Worm (Caenorhabditis elegans) whole organism, L3 larva: Measurements from ENCODE around the gene lron-10.

Experiments
- R02D3.7 ChIP-seq: fragments of 150-350 bp; optimal IDR thresholded peaks from 2 replicates; lab custom pipeline; 2014; ENCODE audit warnings: missing biosample characterization, missing genetic modification characterization
- ZK546.5 ChIP-seq: sonication (generic microtip); optimal IDR thresholded peaks from 2 replicates; lab custom pipeline; 2017; ENCODE audit warnings: missing biosample characterization, missing genetic modification characterization
- ama-1 ChIP-seq: fragments of 150-350 bp; optimal IDR thresholded peaks from 2 replicates; lab custom pipeline; 2018
- ceh-16 ChIP-seq: sonication (generic microtip); optimal IDR thresholded peaks from 2 replicates; lab custom pipeline; 2017; ENCODE audit warnings: missing biosample characterization, missing genetic modification characterization
- ceh-28 ChIP-seq: fragments of 150-350 bp; optimal IDR thresholded peaks from 2 replicates; lab custom pipeline; 2014; ENCODE audit warnings: missing biosample characterization, missing genetic modification reagents, missing genetic modification characterization
- ceh-82 ChIP-seq: fragments of 150-350 bp; optimal IDR thresholded peaks from 2 replicates; lab custom pipeline; 2014; ENCODE audit warnings: missing biosample characterization, missing genetic modification characterization
- ceh-9 ChIP-seq: sonication (generic microtip); optimal IDR thresholded peaks from 2 replicates; lab custom pipeline; 2018; ENCODE audit warnings: missing biosample characterization, missing genetic modification characterization
- egl-27 ChIP-seq: sonication (generic microtip); optimal IDR thresholded peaks from 4 replicates; lab custom pipeline; 2017; ENCODE audit warnings: missing biosample characterization, missing genetic modification reagents, missing genetic modification characterization
- egl-5 ChIP-seq: fragments of 150-350 bp; optimal IDR thresholded peaks from 2 replicates; lab custom pipeline; 2017; ENCODE audit warnings: missing biosample characterization, missing genetic modification reagents, missing genetic modification characterization, inconsistent platforms
- elt-1 ChIP-seq: fragments of 150-350 bp; optimal IDR thresholded peaks from 2 replicates; lab custom pipeline; 2014; ENCODE audit warnings: missing biosample characterization, missing genetic modification characterization
- elt-2 ChIP-seq: sonication (generic microtip); optimal IDR thresholded peaks from 2 replicates; lab custom pipeline; 2016; ENCODE audit warnings: missing genetic modification reagents, mild to moderate bottlenecking, missing genetic modification characterization, missing compliant biosample characterization
- elt-3 ChIP-seq, 3 experiments: fragments of 150-350 bp in 1 of 3; sonication (generic microtip) in 2 of 3; optimal IDR thresholded peaks; 2 replicates in 2 of 3; 4 replicates in 1 of 3; lab custom pipeline; 2014 to 2017; ENCODE audit warnings: missing biosample characterization in 3 of 3, missing genetic modification characterization in 3 of 3
- fkh-10 ChIP-seq: sonication (generic microtip); optimal IDR thresholded peaks from 2 replicates; lab custom pipeline; 2017; ENCODE audit warnings: missing biosample characterization, missing genetic modification reagents, missing genetic modification characterization
- fkh-2 ChIP-seq: fragments of 150-350 bp; optimal IDR thresholded peaks from 2 replicates; lab custom pipeline; 2014; ENCODE audit warnings: missing biosample characterization, missing genetic modification reagents, missing genetic modification characterization
- hmg-11 ChIP-seq: sonication (generic microtip); optimal IDR thresholded peaks from 2 replicates; lab custom pipeline; 2016; ENCODE audit warnings: missing genetic modification characterization, missing compliant biosample characterization
- jun-1 ChIP-seq: fragments of 150-350 bp; optimal IDR thresholded peaks from 2 replicates; lab custom pipeline; 2014; ENCODE audit warnings: missing biosample characterization, missing genetic modification reagents, missing genetic modification characterization
- lin-15B ChIP-seq: fragments of 150-350 bp; optimal IDR thresholded peaks from 2 replicates; lab custom pipeline; 2014; ENCODE audit warnings: missing biosample characterization, missing genetic modification characterization
- lin-39 ChIP-seq: fragments of 150-350 bp; optimal IDR thresholded peaks from 2 replicates; lab custom pipeline; 2018; ENCODE audit warnings: missing biosample characterization, missing genetic modification reagents, missing genetic modification characterization
- lsy-12 ChIP-seq: sonication (generic microtip); optimal IDR thresholded peaks from 2 replicates; lab custom pipeline; 2016; ENCODE audit warnings: mild to moderate bottlenecking, missing genetic modification characterization, missing compliant biosample characterization
- mdl-1 ChIP-seq: fragments of 150-350 bp; optimal IDR thresholded peaks from 2 replicates; lab custom pipeline; 2014; ENCODE audit warnings: missing biosample characterization, missing genetic modification characterization
- mml-1 ChIP-seq: fragments of 150-350 bp; sonication (generic microtip); optimal IDR thresholded peaks from 3 replicates; lab custom pipeline; 2014; ENCODE audit warnings: missing biosample characterization, missing genetic modification characterization
- nfya-1 ChIP-seq: sonication (generic microtip); optimal IDR thresholded peaks from 2 replicates; lab custom pipeline; 2017; ENCODE audit warnings: missing genetic modification characterization, mild to moderate bottlenecking, missing compliant biosample characterization, antibody characterized with exemption, moderate library complexity; ENCODE audit not compliant: insufficient read depth
- nhr-11 ChIP-seq: fragments of 150-350 bp; optimal IDR thresholded peaks from 2 replicates; lab custom pipeline; 2014; ENCODE audit warnings: missing biosample characterization, missing genetic modification characterization
- nhr-23 ChIP-seq: fragments of 150-350 bp; optimal IDR thresholded peaks from 2 replicates; lab custom pipeline; 2014; ENCODE audit warnings: missing biosample characterization, missing genetic modification reagents, missing genetic modification characterization
- nhr-237 ChIP-seq: fragments of 150-350 bp; optimal IDR thresholded peaks from 2 replicates; lab custom pipeline; 2014; ENCODE audit warnings: missing biosample characterization, missing genetic modification characterization
- nhr-25 ChIP-seq: sonication (generic microtip); optimal IDR thresholded peaks from 2 replicates; lab custom pipeline; 2017; ENCODE audit warnings: missing biosample characterization, missing genetic modification characterization
- nhr-28 ChIP-seq: fragments of 150-350 bp; optimal IDR thresholded peaks from 2 replicates; lab custom pipeline; 2014; ENCODE audit warnings: missing biosample characterization, missing genetic modification characterization
- nhr-43 ChIP-seq: sonication (generic microtip); optimal IDR thresholded peaks from 2 replicates; lab custom pipeline; 2016; ENCODE audit warnings: mild to moderate bottlenecking, missing genetic modification characterization, missing compliant biosample characterization; ENCODE audit not compliant: poor library complexity, severe bottlenecking
- nhr-76 ChIP-seq: fragments of 150-350 bp; sonication (generic microtip); optimal IDR thresholded peaks from 5 replicates; lab custom pipeline; 2014; ENCODE audit warnings: missing biosample characterization, missing genetic modification characterization
- pha-4 ChIP-seq: fragments of 150-350 bp; optimal IDR thresholded peaks from 2 replicates; lab custom pipeline; 2014; ENCODE audit warnings: missing biosample characterization, missing genetic modification reagents, missing genetic modification characterization
- pqm-1 ChIP-seq: fragments of 150-350 bp; optimal IDR thresholded peaks from 2 replicates; lab custom pipeline; 2017; ENCODE audit warnings: missing biosample characterization, missing genetic modification characterization, inconsistent platforms
- sea-2 ChIP-seq: fragments of 150-350 bp; sonication (generic microtip); optimal IDR thresholded peaks from 4 replicates; lab custom pipeline; 2014; ENCODE audit warnings: missing biosample characterization, missing genetic modification reagents, missing genetic modification characterization
- skn-1 ChIP-seq: fragments of 150-350 bp; optimal IDR thresholded peaks from 2 replicates; lab custom pipeline; 2014; ENCODE audit warnings: missing biosample characterization, missing genetic modification characterization
- snpc-4 ChIP-seq: fragments of 150-350 bp; optimal IDR thresholded peaks from 2 replicates; lab custom pipeline; 2014; ENCODE audit warnings: missing biosample characterization, missing genetic modification characterization
- tbx-2 ChIP-seq: sonication (generic microtip); optimal IDR thresholded peaks from 2 replicates; lab custom pipeline; 2016; ENCODE audit warnings: mild to moderate bottlenecking, missing genetic modification characterization, missing compliant biosample characterization
- unc-39 ChIP-seq: sonication (generic microtip); optimal IDR thresholded peaks from 4 replicates; lab custom pipeline; 2017; ENCODE audit warnings: missing biosample characterization, missing genetic modification characterization
- unc-62 ChIP-seq: fragments of 150-350 bp; sonication (generic microtip); optimal IDR thresholded peaks from 4 replicates; lab custom pipeline; 2014; ENCODE audit warnings: missing biosample characterization, missing genetic modification reagents, missing genetic modification characterization
- zag-1 ChIP-seq: fragments of 150-350 bp; optimal IDR thresholded peaks from 2 replicates; lab custom pipeline; 2014; ENCODE audit warnings: missing biosample characterization, missing genetic modification characterization
- ztf-11 ChIP-seq: fragments of 150-350 bp; optimal IDR thresholded peaks from 2 replicates; lab custom pipeline; 2014; ENCODE audit warnings: missing biosample characterization, missing genetic modification characterization
- ztf-4 ChIP-seq: fragments of 150-350 bp; optimal IDR thresholded peaks from 2 replicates; lab custom pipeline; 2014; ENCODE audit warnings: missing biosample characterization, missing genetic modification characterization

Gene lron-10

DNA sequence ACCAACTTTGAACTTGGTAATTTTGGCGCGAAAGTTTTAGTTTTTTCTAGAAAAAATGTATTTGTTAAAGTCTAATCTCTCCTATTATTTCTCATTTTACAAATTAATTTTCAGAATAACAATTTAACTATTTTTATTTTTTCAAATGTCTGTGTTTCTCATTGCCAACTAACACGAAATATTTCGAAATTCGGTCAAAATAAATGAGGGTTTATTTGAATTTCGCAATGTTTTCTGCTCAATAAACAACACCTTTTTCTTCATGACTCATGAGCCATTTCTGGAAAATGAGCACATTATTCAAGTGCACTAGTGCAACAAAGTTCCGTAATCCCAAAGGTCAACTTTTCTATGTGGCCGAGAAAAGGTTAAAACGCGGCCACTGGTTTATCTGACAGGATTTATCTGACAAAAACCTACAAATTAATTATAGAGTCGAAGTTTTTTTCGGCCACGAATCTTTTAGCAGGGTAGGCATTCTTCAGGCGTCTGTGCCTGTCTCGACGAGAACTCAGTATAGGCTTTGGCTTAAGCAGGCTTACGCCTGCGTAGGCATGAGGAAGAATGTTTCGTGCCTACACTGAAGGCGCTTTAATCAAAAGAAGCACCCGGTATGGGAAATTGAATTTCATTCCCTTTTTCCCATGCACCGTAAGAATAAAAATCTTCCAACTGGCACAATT lies 17.3 kb upstream of the lron-10 start, which contains the start of gene Y39A1A.27:
Gene Y39A1A.27 (plus strand): TSS at position 633 of the 683 bp plus-strand sequence.
- no peak for TF ChIP-seq egl-5 (tag; lab: Kevin White, UChicago)
- TF ChIP-seq nhr-11 (tag; lab: Kevin White, UChicago) = no peak
- no peak for TF ChIP-seq ZK546.5
- TF ChIP-seq fkh-2 (tag; lab: Kevin White, UChicago) = no peak
- TF ChIP-seq mml-1 (tag; lab: Kevin White, UChicago) = no peak
- TF ChIP-seq hmg-11 = no peak
- no peak for TF ChIP-seq nhr-76 (tag; lab: Kevin White, UChicago)
- TF ChIP-seq unc-62 (GFP tag; lab: Kevin White, UChicago) = no peak
- TF ChIP-seq nhr-237 (tag; lab: Kevin White, UChicago) = no peak
- TF ChIP-seq jun-1 (tag; lab: Kevin White, UChicago) = no peak
- no peak for TF ChIP-seq ama-1 (lab: Kevin White, UChicago)
- no peak for TF ChIP-seq zag-1 (tag; lab: Kevin White, UChicago)
- no peak for TF ChIP-seq mdl-1
- no peak for TF ChIP-seq elt-1 (tag; lab: Kevin White, UChicago)
- TF ChIP-seq ceh-9 = no peak

DNA sequence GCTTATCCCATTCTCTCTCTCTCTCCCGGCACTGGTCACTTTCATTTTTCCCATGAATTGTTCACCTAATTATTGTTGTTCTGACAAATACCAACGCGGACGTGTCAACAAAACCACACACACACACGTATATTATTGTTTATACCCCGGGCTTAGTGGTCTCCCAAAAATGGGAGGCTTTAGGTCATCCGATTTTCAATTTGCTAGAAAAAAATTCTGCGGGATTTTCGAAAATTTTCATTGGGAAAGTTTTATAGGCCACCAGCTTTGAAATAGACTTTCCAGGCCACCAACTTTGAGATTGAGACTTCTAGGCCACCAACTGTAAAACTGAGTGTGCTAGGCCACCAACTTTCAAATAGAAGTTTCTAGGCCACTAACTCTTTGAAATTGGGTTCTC lies 16.8 kb upstream of the lron-10 start:
- TF ChIP-seq pha-4 (tag; lab: Kevin White, UChicago) = peak; percentile 31
- TF ChIP-seq ceh-82 (tag; lab: Kevin White, UChicago) = no peak
- no peak for TF ChIP-seq nhr-11 (tag; lab: Kevin White, UChicago)
- TF ChIP-seq nhr-28 (tag; lab: Kevin White, UChicago) = no peak

DNA sequence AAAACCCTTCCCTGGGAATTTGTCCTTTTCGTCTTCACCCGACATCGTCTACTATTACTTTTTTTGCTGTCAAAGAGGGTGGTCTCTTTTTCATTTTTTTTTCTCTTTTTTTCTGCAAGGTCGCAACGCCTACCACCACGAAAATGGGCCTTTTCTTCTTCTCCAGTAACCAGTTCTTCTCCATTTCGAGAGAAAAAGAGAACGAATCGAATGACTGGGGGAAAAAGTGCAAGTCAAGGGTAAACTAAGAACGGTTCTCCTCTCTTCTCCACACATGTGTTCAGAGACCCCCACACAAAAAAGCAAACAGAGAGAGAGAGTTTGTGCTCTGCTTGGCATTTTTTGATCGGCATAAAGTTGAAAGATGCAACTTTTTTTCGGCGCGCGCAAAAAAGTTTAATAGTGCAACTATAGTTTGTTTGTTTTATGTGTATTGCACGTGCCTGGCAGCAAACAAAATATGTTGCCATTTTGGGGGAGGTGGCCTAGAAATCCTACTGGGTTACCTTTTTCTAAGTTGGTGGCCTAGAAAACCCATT lies 15.4 kb upstream of the lron-10 start:
- TF ChIP-seq nhr-25 (tag; lab: Kevin White, UChicago) = peak; percentile 62
- peak; percentile 6 for TF ChIP-seq nfya-1 (tag; lab: Kevin White, UChicago)
- TF ChIP-seq pha-4 (tag; lab: Kevin White, UChicago) = peak; percentile 93
- no peak for TF ChIP-seq nhr-28 (tag; lab: Kevin White, UChicago)
- no peak for TF ChIP-seq jun-1 (tag; lab: Kevin White, UChicago)
- peak; percentile 16 for TF ChIP-seq nhr-23
- peak; percentile 4 for TF ChIP-seq ceh-28
- no peak for TF ChIP-seq pqm-1 (tag; lab: Kevin White, UChicago)

DNA sequence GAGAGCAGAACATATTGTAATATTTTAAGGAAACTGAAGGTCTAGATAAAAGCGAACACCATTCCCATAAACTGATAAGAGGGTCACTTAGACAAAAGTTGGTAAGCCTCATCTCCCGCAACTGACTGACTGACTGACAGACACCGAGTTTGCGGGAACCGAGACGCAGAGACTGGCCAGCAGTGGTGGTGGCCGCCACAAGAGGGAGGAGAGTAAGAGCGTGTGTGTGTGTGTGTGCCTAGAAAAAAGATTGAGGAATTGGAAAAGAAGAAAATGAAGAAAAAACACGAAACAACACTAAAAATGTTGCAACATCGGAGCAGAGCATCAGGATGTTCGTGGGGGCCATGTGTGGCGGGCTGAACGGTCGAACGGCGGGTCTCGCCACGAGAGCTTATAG lies 13.4 kb upstream of the lron-10 start:
- TF ChIP-seq pha-4 (tag; lab: Kevin White, UChicago) (peak; percentile 47), tbx-2 (no peak), nfya-1 (tag; lab: Kevin White, UChicago) (peak; percentile 44), lin-39 (peak; percentile 80), egl-5 (tag; lab: Kevin White, UChicago) (no peak), lin-15B (tag; lab: Kevin White, UChicago) (peak; percentile 27)

DNA sequence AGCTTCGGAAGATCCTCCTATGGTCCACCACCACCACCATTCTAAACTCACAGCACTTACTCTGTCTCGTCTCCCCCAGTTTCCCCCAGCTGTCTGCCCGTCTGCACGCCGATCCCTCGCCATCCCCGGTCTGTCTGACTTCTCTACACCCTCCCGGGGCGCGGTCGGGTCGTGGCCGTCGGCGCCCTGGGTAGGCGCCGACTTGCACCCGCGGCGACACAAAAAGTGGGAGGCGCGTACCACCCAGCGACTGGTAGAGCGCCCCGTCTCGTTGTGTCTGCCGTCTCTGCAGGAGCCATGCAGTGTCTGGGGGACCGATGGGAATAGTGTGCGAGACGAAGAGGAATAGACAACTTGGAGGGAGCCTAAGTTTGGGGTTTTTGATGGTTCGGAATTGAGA lies 12.9 kb upstream of the lron-10 start:
- peak; percentile 55 for TF ChIP-seq sea-2 (GFP tag; lab: Kevin White, UChicago)
- peak; percentile 99 for TF ChIP-seq lin-39
- peak; percentile 3 for TF ChIP-seq ztf-4 (tag; lab: Kevin White, UChicago)
- TF ChIP-seq nfya-1 (tag; lab: Kevin White, UChicago) = peak; percentile 98
- TF ChIP-seq elt-1 (tag; lab: Kevin White, UChicago) = no peak
- TF ChIP-seq nhr-43 = peak; percentile 82
- TF ChIP-seq pha-4 (tag; lab: Kevin White, UChicago) = peak; percentile 89
- TF ChIP-seq fkh-10 = peak; percentile 35
- no peak for TF ChIP-seq ceh-9
- no peak for TF ChIP-seq ztf-11 (tag; lab: Kevin White, UChicago)
- TF ChIP-seq hmg-11 = peak; percentile 88
- peak; percentile 26 for TF ChIP-seq nhr-11 (tag; lab: Kevin White, UChicago)
- TF ChIP-seq jun-1 (tag; lab: Kevin White, UChicago) = peak; percentile 80
- TF ChIP-seq elt-3 (tag; optimal IDR thresholded peaks at IDR 0.05; lab: Kevin White, UChicago) = no peak
- no peak for TF ChIP-seq ceh-16
- TF ChIP-seq nhr-237 (tag; lab: Kevin White, UChicago) = no peak
- peak; percentile 74 for TF ChIP-seq ama-1 (lab: Kevin White, UChicago)
- TF ChIP-seq snpc-4 = peak; percentile 4
- TF ChIP-seq mdl-1 = peak; percentile 84
- TF ChIP-seq nhr-25 (tag; lab: Kevin White, UChicago) = peak; percentile 95
- peak; percentile 67 for TF ChIP-seq ceh-82 (tag; lab: Kevin White, UChicago)
- no peak for TF ChIP-seq egl-27 (tag; lab: Kevin White, UChicago)
- peak; percentile 79 for TF ChIP-seq elt-2 (tag; lab: Kevin White, UChicago)
- peak; percentile 43 for TF ChIP-seq zag-1 (tag; lab: Kevin White, UChicago)
- TF ChIP-seq nhr-23 = peak; percentile 95
- TF ChIP-seq lsy-12 (tag; lab: Kevin White, UChicago) = peak; percentile 90
- no peak for TF ChIP-seq fkh-2 (tag; lab: Kevin White, UChicago)
- TF ChIP-seq nhr-76 (tag; lab: Kevin White, UChicago) = peak; percentile 6
- peak; percentile 78 for TF ChIP-seq R02D3.7 (tag; lab: Kevin White, UChicago)
- TF ChIP-seq skn-1 (tag; lab: Kevin White, UChicago) = peak; percentile 73
- no peak for TF ChIP-seq unc-39 (tag; lab: Kevin White, UChicago)
- peak; percentile 92 for TF ChIP-seq unc-62 (GFP tag; lab: Kevin White, UChicago)
